Fruit fly (Drosophila melanogaster) whole organism, pupa: ENCODE measurements around the gene Irk3.

Experiments used
- CG10348 ChIP-seq: fragments of 200-800 bp; sonication (Bioruptor generic); IDR thresholded peaks from 2 replicates; pipeline ENCODE4 v1.3.6; 2022; ENCODE audit warnings: missing biosample characterization, missing genetic modification characterization
- CG12605 ChIP-seq: fragments of 200-800 bp; sonication (Bioruptor generic); IDR thresholded peaks from 2 replicates; pipeline ENCODE4 v1.3.6; 2022; ENCODE audit warnings: missing biosample characterization, missing genetic modification characterization
- CG13204 ChIP-seq: fragments of 200-800 bp; sonication (Bioruptor generic); optimal IDR thresholded peaks from 2 replicates; lab custom pipeline; 2018; ENCODE audit warnings: missing biosample characterization, mild to moderate bottlenecking, missing genetic modification characterization, moderate library complexity
- CG14655 ChIP-seq: fragments of 200-800 bp; sonication (Bioruptor generic); optimal IDR thresholded peaks from 3 replicates; lab custom pipeline; 2017; ENCODE audit warnings: mild to moderate bottlenecking, missing biosample characterization, missing genetic modification reagents, missing genetic modification characterization
- CG15710 ChIP-seq: fragments of 200-800 bp; sonication (Bioruptor generic); optimal IDR thresholded peaks from 2 replicates; lab custom pipeline; 2018; ENCODE audit warnings: missing biosample characterization, mild to moderate bottlenecking, missing genetic modification characterization, moderate library complexity
- CG17806 ChIP-seq: fragments of 200-800 bp; sonication (Bioruptor generic); optimal IDR thresholded peaks from 2 replicates; lab custom pipeline; 2018; ENCODE audit warnings: missing biosample characterization, mild to moderate bottlenecking, missing genetic modification characterization, moderate library complexity
- CG32121 ChIP-seq: fragments of 200-800 bp; sonication (Bioruptor generic); IDR thresholded peaks from 2 replicates; pipeline ENCODE4 v1.3.6; 2022; ENCODE audit warnings: missing biosample characterization, missing genetic modification characterization
- CG34367 ChIP-seq: fragments of 200-800 bp; sonication (Bioruptor generic); optimal IDR thresholded peaks from 2 replicates; lab custom pipeline; 2018; ENCODE audit warnings: missing biosample characterization, mild to moderate bottlenecking, missing genetic modification characterization
- CG4496 ChIP-seq: fragments of 200-800 bp; sonication (Bioruptor generic); IDR thresholded peaks from 3 replicates; pipeline ENCODE4 v1.3.6; 2022; ENCODE audit warnings: missing biosample characterization, missing genetic modification characterization
- CG8159 ChIP-seq: fragments of 200-800 bp; sonication (Bioruptor generic); optimal IDR thresholded peaks from 3 replicates; lab custom pipeline; 2018; ENCODE audit warnings: missing biosample characterization, mild to moderate bottlenecking, missing genetic modification characterization, moderate library complexity
- CG8301 ChIP-seq: fragments of 200-800 bp; sonication (Bioruptor generic); optimal IDR thresholded peaks from 2 replicates; lab custom pipeline; 2018; ENCODE audit warnings: missing biosample characterization, mild to moderate bottlenecking, missing genetic modification characterization
- CG9948 ChIP-seq: fragments of 200-800 bp; sonication (Bioruptor generic); optimal IDR thresholded peaks from 2 replicates; lab custom pipeline; 2018; ENCODE audit warnings: missing biosample characterization, mild to moderate bottlenecking, missing genetic modification characterization, moderate library complexity
- D1 ChIP-seq: fragments of 200-800 bp; sonication (Bioruptor generic); optimal IDR thresholded peaks from 2 replicates; lab custom pipeline; 2018; ENCODE audit warnings: missing biosample characterization, mild to moderate bottlenecking, missing genetic modification characterization, moderate library complexity
- EcR ChIP-seq: fragments of 200-800 bp; sonication (Bioruptor generic); optimal IDR thresholded peaks from 3 replicates; lab custom pipeline; 2019; ENCODE audit warnings: missing biosample characterization, missing genetic modification characterization, mild to moderate bottlenecking, moderate library complexity, missing genetic modification reagents
- Ets98B ChIP-seq: fragments of 200-800 bp; sonication (Bioruptor generic); IDR thresholded peaks from 2 replicates; pipeline ENCODE4 v1.3.6; 2022; ENCODE audit warnings: missing biosample characterization, missing genetic modification characterization
- Pif1A ChIP-seq: fragments of 200-800 bp; sonication (Bioruptor generic); optimal IDR thresholded peaks from 3 replicates; lab custom pipeline; 2016; ENCODE audit warnings: missing biosample characterization, missing genetic modification characterization
- Pif1B ChIP-seq: fragments of 200-800 bp; sonication (Bioruptor generic); optimal IDR thresholded peaks from 3 replicates; lab custom pipeline; 2016; ENCODE audit warnings: missing biosample characterization, missing genetic modification characterization
- Snoo ChIP-seq: fragments of 200-800 bp; sonication (Bioruptor generic); optimal IDR thresholded peaks from 3 replicates; lab custom pipeline; 2017; ENCODE audit warnings: missing biosample characterization, mild to moderate bottlenecking, missing genetic modification characterization, inconsistent platforms
- fd96Ca ChIP-seq: fragments of 200-800 bp; sonication (Bioruptor generic); IDR thresholded peaks from 3 replicates; pipeline ENCODE4 v1.3.6; 2022; ENCODE audit warnings: missing biosample characterization, missing genetic modification characterization
- gl ChIP-seq: fragments of 200-800 bp; sonication (Bioruptor generic); optimal IDR thresholded peaks from 2 replicates; lab custom pipeline; 2018; ENCODE audit warnings: missing biosample characterization, mild to moderate bottlenecking, missing genetic modification characterization
- rn ChIP-seq: fragments of 200-800 bp; sonication (Bioruptor generic); IDR thresholded peaks from 2 replicates; pipeline ENCODE4 v1.3.6; 2022; ENCODE audit warnings: missing biosample characterization, missing genetic modification characterization

Irk3 gene

dm6 chr2L:18713686-18714085 lies at the start of gene Irk3:
Gene Irk3, minus strand, starts transcription at chr2L:18713748.
- TF ChIP-seq Ets98B (GFP tag; lab: Robert Waterston, UW) = no peak
- TF ChIP-seq fd96Ca = no peak

- TF ChIP-seq Snoo (tag; lab: Kevin White, UChicago) (no peak), CG34367 (no peak), CG8159 (tag; lab: Kevin White, UChicago) (no peak), CG13204 (GFP tag; lab: Kevin White, UChicago) (no peak), D1 (tag; lab: Kevin White, UChicago) (no peak), EcR (GFP tag; lab: Kevin White, UChicago) (no peak), CG15710 (tag; lab: Kevin White, UChicago) (no peak), CG32121 (GFP tag; lab: Robert Waterston, UW) (no peak), Pif1A (GFP tag; lab: Kevin White, UChicago) (no peak), CG17806 (tag; lab: Kevin White, UChicago) (no peak), fd96Ca (no peak)
Observed at dm6 chr2L:18753242-18753641, 39.7 kb upstream of the Irk3 start.

- peak; percentile 14 for TF ChIP-seq CG34367
- TF ChIP-seq CG32121 (GFP tag; lab: Robert Waterston, UW) = 0 out of 2 replicates have a peak, but pooled peaks have one; percentile 23
- no peak for TF ChIP-seq fd96Ca
- TF ChIP-seq Pif1B (GFP tag; lab: Kevin White, UChicago) = peak; percentile 30
- peak; percentile 41 for TF ChIP-seq Pif1A (GFP tag; lab: Kevin White, UChicago)
- peak; percentile 60 for TF ChIP-seq CG9948 (tag; lab: Kevin White, UChicago)
- peak; percentile 86 for TF ChIP-seq CG14655 (GFP tag; lab: Kevin White, UChicago)
- peak; percentile 64; the same call in 1 of the 2 replicates for TF ChIP-seq rn (GFP tag; lab: Robert Waterston, UW)
- no peak for TF ChIP-seq CG13204 (GFP tag; lab: Kevin White, UChicago)
- no peak for TF ChIP-seq CG15710 (tag; lab: Kevin White, UChicago)
- TF ChIP-seq Ets98B (GFP tag; lab: Robert Waterston, UW) = no peak; the same call in 1 of the 2 replicates
- TF ChIP-seq CG8301 (tag; lab: Kevin White, UChicago) = peak; percentile 77
- TF ChIP-seq CG4496 (GFP tag; lab: Robert Waterston, UW) = peak; percentile 63; the same call in 2 of the 3 replicates
- TF ChIP-seq D1 (tag; lab: Kevin White, UChicago) = no peak
- peak; percentile 66; the same call in 1 of the 2 replicates for TF ChIP-seq CG12605 (GFP tag; lab: Robert Waterston, UW)
- TF ChIP-seq Snoo (tag; lab: Kevin White, UChicago) = no peak
- no peak for TF ChIP-seq CG8159 (tag; lab: Kevin White, UChicago)
- TF ChIP-seq CG10348 = no peak
- no peak for TF ChIP-seq gl
- no peak for TF ChIP-seq EcR (GFP tag; lab: Kevin White, UChicago)
- TF ChIP-seq CG17806 (tag; lab: Kevin White, UChicago) = no peak
Observed at dm6 chr2L:18752823-18753222, 39.3 kb upstream of the Irk3 start.

dm6 chr2L:18752038-18752437 lies 38.5 kb upstream of the Irk3 start:
- TF ChIP-seq CG10348 (peak; percentile 71; the same call in 1 of the 2 replicates), gl (no peak), Pif1A (GFP tag; lab: Kevin White, UChicago) (peak; percentile 46), EcR (GFP tag; lab: Kevin White, UChicago) (no peak), Pif1B (GFP tag; lab: Kevin White, UChicago) (peak; percentile 29), CG4496 (GFP tag; lab: Robert Waterston, UW) (peak; percentile 67; the same call in 2 of the 3 replicates), rn (GFP tag; lab: Robert Waterston, UW) (peak; percentile 73; the same call in 1 of the 2 replicates), CG32121 (GFP tag; lab: Robert Waterston, UW) (peak; percentile 77), CG17806 (tag; lab: Kevin White, UChicago) (peak; percentile 42), Snoo (tag; lab: Kevin White, UChicago) (no peak), CG13204 (GFP tag; lab: Kevin White, UChicago) (no peak), CG15710 (tag; lab: Kevin White, UChicago) (no peak), CG9948 (tag; lab: Kevin White, UChicago) (peak; percentile 59), CG12605 (GFP tag; lab: Robert Waterston, UW) (no peak; the same call in 1 of the 2 replicates), CG8159 (tag; lab: Kevin White, UChicago) (peak; percentile 20), CG14655 (GFP tag; lab: Kevin White, UChicago) (peak; percentile 86), Ets98B (GFP tag; lab: Robert Waterston, UW) (peak; percentile 64), fd96Ca (peak; percentile 81; the same call in 2 of the 3 replicates), D1 (tag; lab: Kevin White, UChicago) (peak; percentile 27), CG34367 (peak; percentile 7), CG8301 (tag; lab: Kevin White, UChicago) (peak; percentile 83)

- TF ChIP-seq CG10348 (0 out of 2 replicates have a peak, but pooled peaks have one; percentile 12), CG8301 (tag; lab: Kevin White, UChicago) (peak; percentile 21), CG8159 (tag; lab: Kevin White, UChicago) (no peak), CG13204 (GFP tag; lab: Kevin White, UChicago) (no peak), D1 (tag; lab: Kevin White, UChicago) (no peak), CG14655 (GFP tag; lab: Kevin White, UChicago) (peak; percentile 66), gl (no peak), rn (GFP tag; lab: Robert Waterston, UW) (no peak)
Observed at dm6 chr2L:18751337-18751736, 37.8 kb upstream of the Irk3 start.

dm6 chr2L:18746694-18747093 lies 33.1 kb upstream of the Irk3 start:
- TF ChIP-seq CG15710 (tag; lab: Kevin White, UChicago) = no peak
- TF ChIP-seq gl = no peak
- no peak for TF ChIP-seq rn (GFP tag; lab: Robert Waterston, UW)
- no peak for TF ChIP-seq fd96Ca
- no peak for TF ChIP-seq CG9948 (tag; lab: Kevin White, UChicago)
- no peak for TF ChIP-seq CG13204 (GFP tag; lab: Kevin White, UChicago)
- TF ChIP-seq CG12605 (GFP tag; lab: Robert Waterston, UW) = no peak
- TF ChIP-seq CG17806 (tag; lab: Kevin White, UChicago) = no peak
- no peak for TF ChIP-seq Pif1B (GFP tag; lab: Kevin White, UChicago)
- peak; percentile 77 for TF ChIP-seq CG8301 (tag; lab: Kevin White, UChicago)
- no peak for TF ChIP-seq CG34367
- TF ChIP-seq Snoo (tag; lab: Kevin White, UChicago) = no peak
- TF ChIP-seq CG4496 (GFP tag; lab: Robert Waterston, UW) = 0 out of 3 replicates have a peak, but pooled peaks have one; percentile 15
- peak; percentile 38 for TF ChIP-seq Ets98B (GFP tag; lab: Robert Waterston, UW)
- no peak for TF ChIP-seq EcR (GFP tag; lab: Kevin White, UChicago)
- TF ChIP-seq Pif1A (GFP tag; lab: Kevin White, UChicago) = no peak
- TF ChIP-seq D1 (tag; lab: Kevin White, UChicago) = no peak
- TF ChIP-seq CG8159 (tag; lab: Kevin White, UChicago) = no peak
- TF ChIP-seq CG14655 (GFP tag; lab: Kevin White, UChicago) = peak; percentile 74
- 0 out of 2 replicates have a peak, but pooled peaks have one; percentile 22 for TF ChIP-seq CG10348
- TF ChIP-seq CG32121 (GFP tag; lab: Robert Waterston, UW) = peak; percentile 47; the same call in 1 of the 2 replicates
